Fruit fly (Drosophila melanogaster): Measurements from ENCODE around the gene CG12123.

DNA sequence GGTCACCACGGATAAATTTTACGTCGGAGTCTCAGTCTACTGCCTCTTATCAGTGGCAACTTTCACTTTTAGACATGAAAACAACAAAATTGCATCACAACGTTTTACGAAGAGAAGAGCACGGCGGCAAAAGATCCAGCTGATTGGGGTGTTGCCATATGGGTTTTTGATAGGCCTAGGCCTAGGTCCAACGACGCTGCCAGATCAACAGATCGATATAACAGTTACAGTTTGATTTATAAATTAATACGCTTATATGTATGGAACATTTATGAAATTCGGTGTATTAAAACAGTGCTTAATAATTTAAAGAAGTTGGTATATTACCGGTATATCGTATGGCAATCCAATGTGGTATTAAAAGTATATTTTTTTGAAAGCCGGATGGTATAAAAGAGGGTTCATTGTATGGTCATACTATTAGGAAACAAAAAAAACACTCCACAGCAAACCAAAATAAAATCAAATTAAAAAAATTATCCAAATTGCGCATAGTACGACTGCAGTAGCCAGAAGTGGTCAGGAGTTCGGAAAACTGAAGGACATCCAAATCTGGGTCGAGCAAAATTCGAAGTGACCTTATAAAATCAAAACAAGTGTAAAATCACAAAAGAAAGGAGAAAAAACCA lies 5.4 kb downstream of the CG12123 start, which contains the start of gene CG1440:
- no peak for TF ChIP-seq h (optimal IDR thresholded peaks at IDR 0.05)
- no peak for TF ChIP-seq Myc (optimal IDR thresholded peaks at IDR 0.05)
- TF ChIP-seq psq (optimal IDR thresholded peaks at IDR 0.05): no peak
- no peak for TF ChIP-seq Sin3A (optimal IDR thresholded peaks at IDR 0.05)
- no peak for TF ChIP-seq ttk (optimal IDR thresholded peaks at IDR 0.05)
- no peak for TF ChIP-seq insv (optimal IDR thresholded peaks at IDR 0.05)

Data from Kc167 (cell line).